Worm (Caenorhabditis elegans) whole organism, mixed stage, embryonic: ENCODE data around the gene trim-21.

Experiments used
- M03D4.4 ChIP-seq: sonication (generic microtip); optimal IDR thresholded peaks from 2 replicates; lab custom pipeline; 2017; ENCODE audit warnings: mild to moderate bottlenecking, missing genetic modification characterization, missing compliant biosample characterization
- blmp-1 ChIP-seq: fragments of 150-350 bp; optimal IDR thresholded peaks from 2 replicates; lab custom pipeline; 2014; ENCODE audit warnings: missing biosample characterization, missing genetic modification characterization
- ceh-83 ChIP-seq: fragments of 200-800 bp; sonication (Bioruptor generic); optimal IDR thresholded peaks from 2 replicates; lab custom pipeline; 2018; ENCODE audit warnings: mild to moderate bottlenecking, missing genetic modification characterization, missing compliant biosample characterization
- ces-1 ChIP-seq: fragments of 150-350 bp; optimal IDR thresholded peaks from 2 replicates; lab custom pipeline; 2014; ENCODE audit warnings: missing biosample characterization, missing genetic modification reagents, missing genetic modification characterization
- drap-1 ChIP-seq: fragments of 200-800 bp; sonication (Bioruptor generic); optimal IDR thresholded peaks from 3 replicates; lab custom pipeline; 2018; ENCODE audit warnings: mild to moderate bottlenecking, missing genetic modification characterization, missing compliant biosample characterization
- elt-1 ChIP-seq: sonication (generic microtip); optimal IDR thresholded peaks from 2 replicates; lab custom pipeline; 2017; ENCODE audit warnings: missing genetic modification characterization, mild to moderate bottlenecking, missing compliant biosample characterization, antibody characterized with exemption, moderate library complexity, borderline replicate concordance; ENCODE audit not compliant: insufficient read depth
- elt-3 ChIP-seq: fragments of 150-350 bp; optimal IDR thresholded peaks from 2 replicates; lab custom pipeline; 2014; ENCODE audit warnings: missing biosample characterization, missing genetic modification characterization
- lsy-2 ChIP-seq: fragments of 150-350 bp; optimal IDR thresholded peaks from 2 replicates; lab custom pipeline; 2014; ENCODE audit warnings: missing biosample characterization, missing genetic modification characterization
- nhr-237 ChIP-seq: fragments of 150-350 bp; optimal IDR thresholded peaks from 2 replicates; lab custom pipeline; 2014; ENCODE audit warnings: missing biosample characterization, missing genetic modification characterization
- nhr-28 ChIP-seq: fragments of 150-350 bp; optimal IDR thresholded peaks from 2 replicates; lab custom pipeline; 2014; ENCODE audit warnings: missing biosample characterization, missing genetic modification characterization
- nhr-76 ChIP-seq: sonication (generic microtip); optimal IDR thresholded peaks from 2 replicates; lab custom pipeline; 2017; ENCODE audit warnings: missing biosample characterization, missing genetic modification characterization
- sptf-1 ChIP-seq: sonication (generic microtip); optimal IDR thresholded peaks from 2 replicates; lab custom pipeline; 2017; ENCODE audit warnings: mild to moderate bottlenecking, missing genetic modification characterization, moderate library complexity, missing compliant biosample characterization
- unc-62 ChIP-seq: fragments of 150-350 bp; optimal IDR thresholded peaks from 2 replicates; lab custom pipeline; 2014; ENCODE audit warnings: missing biosample characterization, missing genetic modification reagents, missing genetic modification characterization
- zip-8 ChIP-seq: fragments of 150-350 bp; optimal IDR thresholded peaks from 2 replicates; lab custom pipeline; 2014; ENCODE audit warnings: missing biosample characterization, missing genetic modification characterization

- TF ChIP-seq ces-1 (no peak), nhr-237 (tag; lab: Kevin White, UChicago) (no peak), ceh-83 (GFP tag; lab: Kevin White, UChicago) (no peak), elt-3 (tag; lab: Kevin White, UChicago) (no peak), blmp-1 (tag; lab: Kevin White, UChicago) (no peak), lsy-2 (tag; lab: Kevin White, UChicago) (peak; percentile 20), nhr-76 (tag; lab: Kevin White, UChicago) (no peak), M03D4.4 (no peak), nhr-28 (no peak), unc-62 (GFP tag; lab: Kevin White, UChicago) (no peak), zip-8 (tag; lab: Kevin White, UChicago) (no peak), elt-1 (tag; lab: Kevin White, UChicago) (no peak), drap-1 (GFP tag; lab: Kevin White, UChicago) (no peak), sptf-1 (no peak)
These were observed 29.4 kb upstream of the trim-21 start, which contains the start of gene F43C11.6 for ce11 chrII:2342004-2342479.
